Worm (Caenorhabditis elegans) whole organism, L1 larva: ENCODE results near the gene egl-47.

Source experiments
- lsy-2 ChIP-seq, 2 experiments: fragments of 150-350 bp; optimal IDR thresholded peaks; 2 replicates each; lab custom pipeline; 2014; ENCODE audit warnings: missing biosample characterization in 2 of 2, missing genetic modification characterization in 2 of 2
- mab-9 ChIP-seq: fragments of 200-800 bp; sonication (Bioruptor generic); IDR thresholded peaks from 2 replicates; pipeline ENCODE4 v1.3.6; 2022; ENCODE audit warnings: missing genetic modification reagents, missing genetic modification characterization, missing compliant biosample characterization
- pax-3 ChIP-seq: fragments of 200-800 bp; sonication (Bioruptor generic); optimal IDR thresholded peaks from 2 replicates; lab custom pipeline; 2018; ENCODE audit warnings: mild to moderate bottlenecking, missing genetic modification characterization, moderate library complexity, missing compliant biosample characterization
- snpc-4 ChIP-seq: fragments of 150-350 bp; optimal IDR thresholded peaks from 2 replicates; lab custom pipeline; 2014; ENCODE audit warnings: missing biosample characterization, missing genetic modification characterization
- snu-23 ChIP-seq: sonication (generic microtip); optimal IDR thresholded peaks from 2 replicates; lab custom pipeline; 2016; ENCODE audit warnings: missing genetic modification characterization, missing compliant biosample characterization
- vab-15 ChIP-seq: sonication (generic microtip); optimal IDR thresholded peaks from 2 replicates; lab custom pipeline; 2017; ENCODE audit warnings: missing genotype, mild to moderate bottlenecking, missing genetic modification characterization, missing compliant biosample characterization

DNA sequence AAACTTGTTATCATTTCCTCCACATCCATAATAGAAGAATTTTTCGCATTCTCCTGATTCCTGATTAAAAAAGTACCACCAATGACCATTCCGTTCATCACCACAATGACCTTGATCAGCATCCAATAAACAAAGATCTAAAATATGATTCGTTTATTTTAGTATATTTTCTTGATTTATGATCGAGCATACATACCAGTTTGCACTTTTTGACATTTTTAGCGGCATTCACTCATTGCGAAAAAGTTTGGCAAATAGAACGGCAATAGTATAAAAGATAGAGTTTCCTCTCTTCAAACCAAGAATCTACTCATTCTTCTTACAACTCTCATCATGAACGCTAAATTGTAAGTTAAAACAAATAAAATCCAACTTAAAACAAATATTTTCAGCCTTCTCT is 14.5 kb downstream of the egl-47 start, which contains the start of gene fipr-10:
- no peak for TF ChIP-seq pax-3 (tag; lab: Kevin White, UChicago)
- no peak for TF ChIP-seq snpc-4 (tag; lab: Kevin White, UChicago)
- no peak for TF ChIP-seq snu-23 (GFP tag; lab: Kevin White, UChicago)
- no peak for TF ChIP-seq mab-9
- TF ChIP-seq vab-15 (tag; lab: Kevin White, UChicago): no peak
- no peak for TF ChIP-seq lsy-2 (tag; optimal IDR thresholded peaks at IDR 0.05; lab: Kevin White, UChicago)
